Fruit fly (Drosophila melanogaster) whole organism: Measurements from ENCODE around the gene RabGGTa.

Experiments
- EcR ChIP-seq, 2 experiments: fragments of >200 bp; optimal IDR thresholded peaks; 2 replicates each; lab custom pipeline; 2017; ENCODE audit warnings: missing biosample characterization in 2 of 2, missing genetic modification characterization in 2 of 2, missing genetic modification reagents in 2 of 2
- pan ChIP-seq: fragments of >200 bp; optimal IDR thresholded peaks from 2 replicates; lab custom pipeline; 2017
- psq ChIP-seq: fragments of >200 bp; optimal IDR thresholded peaks from 2 replicates; lab custom pipeline; 2017
- usp ChIP-seq: fragments of >200 bp; optimal IDR thresholded peaks from 2 replicates; lab custom pipeline; 2017; ENCODE audit warnings: missing biosample characterization, missing genetic modification characterization, mixed read lengths

DNA sequence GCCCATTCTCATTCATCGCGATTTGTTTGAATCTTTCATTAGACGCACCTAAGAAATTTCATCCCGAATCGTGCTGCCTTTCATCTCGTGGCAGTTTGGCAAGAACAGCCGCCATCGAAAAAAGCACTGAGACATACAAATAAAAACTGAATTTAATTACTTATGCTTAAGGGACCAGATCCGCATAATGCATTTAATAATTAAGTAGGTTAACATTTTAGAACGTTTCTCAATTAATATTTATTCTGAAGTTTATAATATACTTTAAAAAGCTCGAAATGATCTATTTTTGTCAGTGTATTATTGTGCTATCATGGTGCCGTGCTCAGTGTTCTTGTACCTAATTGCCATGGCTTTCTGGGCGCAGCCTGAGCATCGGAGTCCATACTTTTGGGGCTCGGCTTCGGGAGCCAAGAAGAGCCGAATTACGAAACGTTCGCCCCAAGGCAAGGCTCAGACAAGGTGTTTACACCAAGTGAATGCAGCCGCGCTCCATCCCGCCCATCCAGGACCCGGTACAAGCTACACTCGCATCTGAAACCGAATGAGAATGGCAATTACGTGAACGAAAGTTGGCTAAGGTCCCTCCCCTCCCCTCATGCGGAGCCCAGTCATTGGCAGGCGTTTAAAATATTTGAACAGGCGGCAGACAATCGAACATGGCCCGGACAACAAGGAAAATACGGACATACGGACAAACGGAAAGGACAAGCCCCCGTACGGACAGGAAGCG lies 27.4 kb upstream of the RabGGTa start:
- no peak for TF ChIP-seq usp
- no peak for TF ChIP-seq EcR (GFP tag; optimal IDR thresholded peaks at IDR 0.05; lab: Kevin White, UChicago)
- TF ChIP-seq pan (lab: Kevin White, UChicago) = no peak
- TF ChIP-seq psq (lab: Kevin White, UChicago) = no peak
